Worm (Caenorhabditis elegans): ENCODE results near the gene M02B1.4.

Gene M02B1.4

ce11 chrIV:12830829-12831392 is 5.8 kb upstream of the M02B1.4 start:
- peak; percentile 26 for TF ChIP-seq hmg-11 (tag; optimal IDR thresholded peaks at IDR 0.05)
- no peak for TF ChIP-seq mdl-1 (tag; optimal IDR thresholded peaks at IDR 0.05)

ce11 chrIV:12817539-12817938 is 7.6 kb downstream of the M02B1.4 start:
- no peak for TF ChIP-seq nhr-28 (tag; optimal IDR thresholded peaks at IDR 0.05)
- TF ChIP-seq jun-1 (tag; optimal IDR thresholded peaks at IDR 0.05) = no peak
- no peak for TF ChIP-seq elt-3 (tag; optimal IDR thresholded peaks at IDR 0.05)
- TF ChIP-seq pha-4 (tag; optimal IDR thresholded peaks at IDR 0.05) = no peak
- TF ChIP-seq lin-39 (tag; optimal IDR thresholded peaks at IDR 0.05) = peak; percentile 19
- no peak for TF ChIP-seq ztf-4 (tag; optimal IDR thresholded peaks at IDR 0.05)
- peak; percentile 71 for TF ChIP-seq egl-5 (tag; optimal IDR thresholded peaks at IDR 0.05)

- TF ChIP-seq elt-2 (tag; optimal IDR thresholded peaks at IDR 0.05) (no peak), ama-1 (optimal IDR thresholded peaks at IDR 0.05) (no peak)
Observed at ce11 chrIV:12816636-12817035, 8.5 kb downstream of the M02B1.4 start.

- TF ChIP-seq mdl-1 (tag; optimal IDR thresholded peaks at IDR 0.05) (no peak), daf-12 (tag; optimal IDR thresholded peaks at IDR 0.05) (no peak), ceh-16 (tag; optimal IDR thresholded peaks at IDR 0.05) (no peak), R02D3.7 (tag; optimal IDR thresholded peaks at IDR 0.05) (no peak), nhr-12 (tag; optimal IDR thresholded peaks at IDR 0.05) (no peak), sea-2 (GFP tag; optimal IDR thresholded peaks at IDR 0.05) (no peak), fos-1 (tag; optimal IDR thresholded peaks at IDR 0.05) (no peak), nhr-43 (tag; optimal IDR thresholded peaks at IDR 0.05; ENCODE audit: poor library complexity, severe bottlenecking) (no peak), elt-3 (tag; optimal IDR thresholded peaks at IDR 0.05) (no peak), nhr-237 (tag; optimal IDR thresholded peaks at IDR 0.05) (no peak), lin-39 (tag; optimal IDR thresholded peaks at IDR 0.05) (no peak), pha-4 (tag; optimal IDR thresholded peaks at IDR 0.05) (no peak)
Observed at ce11 chrIV:12813822-12814221, 11.3 kb downstream of the M02B1.4 start.

ce11 chrIV:12811554-12811953 is 13.6 kb downstream of the M02B1.4 start:
- TF ChIP-seq nhr-43 (tag; optimal IDR thresholded peaks at IDR 0.05; ENCODE audit: poor library complexity, severe bottlenecking) (no peak), daf-12 (tag; optimal IDR thresholded peaks at IDR 0.05) (no peak), pha-4 (tag; optimal IDR thresholded peaks at IDR 0.05) (no peak), aly-2 (tag; optimal IDR thresholded peaks at IDR 0.05) (no peak), ztf-4 (tag; optimal IDR thresholded peaks at IDR 0.05) (no peak), unc-62 (GFP tag; optimal IDR thresholded peaks at IDR 0.05) (no peak), elt-2 (tag; optimal IDR thresholded peaks at IDR 0.05) (no peak), nhr-25 (tag; optimal IDR thresholded peaks at IDR 0.05) (no peak), ztf-11 (tag; optimal IDR thresholded peaks at IDR 0.05) (no peak), nhr-67 (tag; optimal IDR thresholded peaks at IDR 0.05) (no peak), elt-1 (tag; optimal IDR thresholded peaks at IDR 0.05) (no peak), fos-1 (tag; optimal IDR thresholded peaks at IDR 0.05) (no peak), nhr-23 (tag; optimal IDR thresholded peaks at IDR 0.05) (no peak), ceh-9 (tag; optimal IDR thresholded peaks at IDR 0.05) (no peak), tbx-2 (tag; optimal IDR thresholded peaks at IDR 0.05) (no peak)

ce11 chrIV:12805595-12805994 is 19.5 kb downstream of the M02B1.4 start, which contains the start of gene F07C6.4:
TSS of gene F07C6.4 (plus strand) at chrIV:12805924.
- TF ChIP-seq pha-4 (tag; optimal IDR thresholded peaks at IDR 0.05) (no peak), lin-39 (tag; optimal IDR thresholded peaks at IDR 0.05) (no peak), fos-1 (tag; optimal IDR thresholded peaks at IDR 0.05) (no peak)

ce11 chrIV:12796811-12797210 is 28.3 kb downstream of the M02B1.4 start:
- TF ChIP-seq nhr-25 (tag; optimal IDR thresholded peaks at IDR 0.05) (peak; percentile 32), nhr-28 (tag; optimal IDR thresholded peaks at IDR 0.05) (no peak)
